Worm (Caenorhabditis elegans) whole organism, midembryonic: ENCODE data around the gene F56D2.3.

Experiments used
- T22C8.4 ChIP-seq: fragments of 200-800 bp; sonication (Bioruptor generic); IDR thresholded peaks from 2 replicates; pipeline ENCODE4 v1.3.6; 2022; ENCODE audit warnings: missing genetic modification characterization, missing compliant biosample characterization
- cog-1 ChIP-seq: sonication (generic microtip); optimal IDR thresholded peaks from 2 replicates; lab custom pipeline; 2016; ENCODE audit warnings: missing genetic modification characterization, missing compliant biosample characterization
- flt-1 ChIP-seq: fragments of 200-800 bp; sonication (Bioruptor generic); IDR thresholded peaks from 2 replicates; pipeline ENCODE4 v1.3.6; 2022; ENCODE audit warnings: missing genetic modification characterization, missing compliant biosample characterization
- klf-2 ChIP-seq: fragments of 200-800 bp; sonication (Bioruptor generic); conservative IDR thresholded peaks from 2 replicates; pipeline ENCODE4 v1.3.6; 2022; ENCODE audit warnings: missing genetic modification reagents, missing genetic modification characterization, missing compliant biosample characterization
- med-1 ChIP-seq: sonication (generic microtip); optimal IDR thresholded peaks from 2 replicates; lab custom pipeline; 2017; ENCODE audit warnings: missing genetic modification characterization, mild to moderate bottlenecking, missing compliant biosample characterization, antibody characterized with exemption, missing genetic modification reagents; ENCODE audit not compliant: insufficient read depth
- ref-1 ChIP-seq: fragments of 200-800 bp; sonication (Bioruptor generic); conservative IDR thresholded peaks from 2 replicates; pipeline ENCODE4 v1.3.6; 2022; ENCODE audit warnings: missing genetic modification reagents, missing genetic modification characterization, missing compliant biosample characterization
- tab-1 ChIP-seq: fragments of 200-800 bp; sonication (Bioruptor generic); IDR thresholded peaks from 2 replicates; pipeline ENCODE4 v1.3.6; 2022; ENCODE audit warnings: missing genetic modification characterization, missing compliant biosample characterization
- ztf-23 ChIP-seq: fragments of 200-800 bp; sonication (Bioruptor generic); IDR thresholded peaks from 2 replicates; pipeline ENCODE4 v1.3.6; 2022; ENCODE audit warnings: missing genetic modification reagents, missing genetic modification characterization, missing compliant biosample characterization
- ztf-29 ChIP-seq: fragments of 200-800 bp; sonication (Bioruptor generic); IDR thresholded peaks from 2 replicates; pipeline ENCODE4 v1.3.6; 2022; ENCODE audit warnings: missing genetic modification reagents, missing genetic modification characterization, missing compliant biosample characterization

F56D2.3 gene

DNA sequence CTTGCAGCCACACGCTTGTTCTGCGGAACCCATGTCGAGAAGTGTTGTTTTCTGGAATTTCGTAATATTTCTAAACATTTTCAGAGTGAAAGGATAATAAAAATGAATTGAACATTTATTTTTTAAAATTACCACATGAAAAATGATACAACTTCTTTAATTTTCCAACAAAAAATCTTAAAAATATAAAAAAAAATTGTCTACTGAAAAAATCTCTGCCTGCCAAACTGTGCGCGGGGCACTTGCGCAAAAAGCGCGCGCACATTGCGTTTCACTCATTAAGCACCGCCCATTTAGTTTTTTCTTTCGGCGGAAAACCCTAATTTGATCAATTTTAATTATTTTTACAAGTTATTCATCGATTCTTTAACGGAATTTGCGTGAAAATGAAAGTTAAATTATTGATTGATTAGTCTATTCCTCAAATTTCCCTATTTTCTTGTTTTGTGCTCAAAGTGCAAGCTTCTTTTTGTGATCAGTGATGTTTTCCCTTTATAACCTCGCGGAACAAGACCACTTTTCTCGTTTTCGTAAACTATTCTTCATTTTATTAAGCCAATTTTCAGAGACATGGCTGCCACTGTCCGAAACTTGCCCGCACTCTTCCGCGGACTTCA, 29.8 kb upstream of the F56D2.3 start, which contains the start of the genes nmad-1 and hach-1:
TSS of gene nmad-1 (minus strand) at position 51 of the 617 bp plus-strand sequence.
TSS of gene hach-1 (plus strand) at position 567 of the 617 bp plus-strand sequence.
- peak; percentile 97 for TF ChIP-seq med-1 (GFP tag; lab: Kevin White, UChicago)
- TF ChIP-seq ztf-29 = peak; percentile 82
- TF ChIP-seq T22C8.4 (GFP tag; lab: Robert Waterston, UW) = peak; percentile 88
- TF ChIP-seq flt-1 (GFP tag; lab: Robert Waterston, UW) = peak; percentile 94
- TF ChIP-seq tab-1 (GFP tag; lab: Robert Waterston, UW) = peak; percentile 92
- TF ChIP-seq ztf-23 = peak; percentile 96
- peak; percentile 75 for TF ChIP-seq ref-1 (GFP tag; lab: Robert Waterston, UW)
- TF ChIP-seq klf-2 (GFP tag; lab: Robert Waterston, UW) = peak; percentile 90; the same call in 1 of the 2 replicates
- peak; percentile 79 for TF ChIP-seq cog-1 (tag; lab: Kevin White, UChicago)

DNA sequence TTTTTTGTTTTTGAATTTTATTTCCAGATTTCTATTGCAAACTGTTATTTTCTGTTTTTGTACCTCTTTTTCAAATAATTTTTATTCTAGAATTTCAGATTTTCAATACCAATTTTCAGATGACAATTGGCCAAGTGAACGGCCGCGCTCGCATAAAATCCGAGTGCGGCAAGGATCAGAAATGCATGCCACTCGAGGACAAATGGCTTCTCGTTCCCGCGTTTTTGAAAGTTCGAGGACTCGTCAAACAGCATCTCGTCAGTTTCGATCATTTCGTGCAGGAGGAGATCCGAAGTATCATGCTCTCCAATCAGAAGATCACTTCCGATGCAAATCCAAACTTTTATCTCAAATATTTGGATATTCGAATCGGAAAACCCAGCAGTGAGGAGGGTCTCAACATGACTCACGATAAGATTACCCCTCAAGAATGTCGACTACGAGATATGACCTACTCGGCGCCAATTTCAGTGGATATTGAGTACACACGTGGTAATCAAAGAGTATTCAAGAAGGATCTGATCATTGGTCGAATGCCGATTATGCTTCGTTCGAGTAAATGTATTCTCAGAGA, 27.4 kb upstream of the F56D2.3 start, which contains the start of gene rpc-2:
TSS of gene rpc-2 (plus strand) at position 120 of the 574 bp plus-strand sequence.
- no peak for TF ChIP-seq ztf-29
- TF ChIP-seq flt-1 (GFP tag; lab: Robert Waterston, UW) = no peak
- no peak for TF ChIP-seq T22C8.4 (GFP tag; lab: Robert Waterston, UW)
- no peak for TF ChIP-seq ztf-23
- TF ChIP-seq tab-1 (GFP tag; lab: Robert Waterston, UW) = no peak
- TF ChIP-seq ref-1 (GFP tag; lab: Robert Waterston, UW) = no peak
- no peak for TF ChIP-seq med-1 (GFP tag; lab: Kevin White, UChicago)
- TF ChIP-seq klf-2 (GFP tag; lab: Robert Waterston, UW) = no peak
- TF ChIP-seq cog-1 (tag; lab: Kevin White, UChicago) = no peak

ce11 chrIII:5563680-5564079, 21.1 kb upstream of the F56D2.3 start:
- TF ChIP-seq ztf-23 (no peak), cog-1 (tag; lab: Kevin White, UChicago) (no peak), ztf-29 (no peak), ref-1 (GFP tag; lab: Robert Waterston, UW) (no peak), med-1 (GFP tag; lab: Kevin White, UChicago) (no peak), T22C8.4 (GFP tag; lab: Robert Waterston, UW) (no peak), klf-2 (GFP tag; lab: Robert Waterston, UW) (no peak)

DNA sequence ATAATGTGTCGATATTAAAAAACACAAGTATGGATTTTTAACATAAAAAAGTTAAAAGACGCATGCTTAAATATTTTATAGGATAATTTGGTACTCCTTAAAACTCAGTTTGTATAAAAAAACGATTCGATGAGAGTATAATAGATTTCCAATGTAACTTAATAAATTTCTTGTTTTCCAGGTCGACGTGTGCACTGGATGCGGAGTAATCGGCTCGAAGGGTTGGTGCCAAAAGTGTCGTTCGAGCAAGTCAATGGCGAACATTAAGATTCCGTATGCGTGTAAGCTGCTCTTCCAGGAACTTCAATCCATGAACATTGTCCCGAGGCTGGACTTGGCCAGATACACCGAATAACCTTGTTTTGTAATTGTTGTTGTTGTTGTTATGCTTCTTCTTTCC, 20.4 kb upstream of the F56D2.3 start:
- TF ChIP-seq ztf-29 (no peak), klf-2 (GFP tag; lab: Robert Waterston, UW) (no peak), ztf-23 (no peak), T22C8.4 (GFP tag; lab: Robert Waterston, UW) (no peak), ref-1 (GFP tag; lab: Robert Waterston, UW) (no peak), cog-1 (tag; lab: Kevin White, UChicago) (no peak), flt-1 (GFP tag; lab: Robert Waterston, UW) (no peak)

DNA sequence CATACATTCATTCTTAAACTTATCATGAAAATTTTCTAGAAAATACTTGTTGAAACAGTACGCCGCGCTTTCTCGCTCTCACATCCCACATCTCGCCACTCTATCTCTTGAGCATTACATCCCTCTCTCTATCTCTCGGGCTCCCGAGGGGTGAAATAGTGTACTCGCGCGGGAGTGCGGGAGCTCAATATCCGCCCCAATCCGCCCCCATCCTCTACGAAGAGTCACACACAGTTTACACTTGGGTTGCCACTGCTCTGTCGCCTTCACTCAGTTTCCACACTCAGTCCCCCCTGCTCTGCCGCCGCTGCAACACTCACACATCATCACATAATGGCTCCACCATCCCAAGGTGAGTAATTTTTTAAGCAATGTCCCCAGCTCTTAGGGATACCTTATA, 19.9 kb upstream of the F56D2.3 start, which contains the start of gene mlc-3:
TSS of gene mlc-3 (plus strand) at position 227 of the 400 bp plus-strand sequence.
- TF ChIP-seq ztf-29 (no peak), tab-1 (GFP tag; lab: Robert Waterston, UW) (no peak), ztf-23 (no peak), ref-1 (GFP tag; lab: Robert Waterston, UW) (no peak), flt-1 (GFP tag; lab: Robert Waterston, UW) (peak; percentile 69; the same call in 1 of the 2 replicates), med-1 (GFP tag; lab: Kevin White, UChicago) (no peak), klf-2 (GFP tag; lab: Robert Waterston, UW) (no peak)

- TF ChIP-seq cog-1 (tag; lab: Kevin White, UChicago) (no peak), med-1 (GFP tag; lab: Kevin White, UChicago) (no peak), ref-1 (GFP tag; lab: Robert Waterston, UW) (no peak), T22C8.4 (GFP tag; lab: Robert Waterston, UW) (no peak), tab-1 (GFP tag; lab: Robert Waterston, UW) (no peak), ztf-29 (no peak), ztf-23 (no peak), flt-1 (GFP tag; lab: Robert Waterston, UW) (no peak), klf-2 (GFP tag; lab: Robert Waterston, UW) (no peak)
Observed at ce11 chrIII:5565699-5566098, 19.0 kb upstream of the F56D2.3 start.

ce11 chrIII:5566496-5566895, 18.3 kb upstream of the F56D2.3 start:
- TF ChIP-seq ref-1 (GFP tag; lab: Robert Waterston, UW) (no peak), ztf-23 (peak; percentile 44; the same call in 1 of the 2 replicates)

ce11 chrIII:5568265-5568664, 16.5 kb upstream of the F56D2.3 start:
- TF ChIP-seq flt-1 (GFP tag; lab: Robert Waterston, UW) (no peak), tab-1 (GFP tag; lab: Robert Waterston, UW) (0 out of 2 replicates have a peak, but pooled peaks have one; percentile 59), ztf-29 (no peak)

ce11 chrIII:5568679-5569078, 16.1 kb upstream of the F56D2.3 start, which contains the start of gene nspb-12:
nspb-12 (minus strand) TSS chrIII:5568779.
- TF ChIP-seq cog-1 (tag; lab: Kevin White, UChicago) (no peak), flt-1 (GFP tag; lab: Robert Waterston, UW) (no peak)
